Fruit fly (Drosophila melanogaster) whole organism, embryonic: ENCODE measurements around the gene Dlc90F.

ENCODE experiments used
- B-H2 ChIP-seq: fragments of 200-800 bp; sonication (Bioruptor generic); optimal IDR thresholded peaks from 2 replicates; lab custom pipeline; 2018; ENCODE audit warnings: missing biosample characterization, mild to moderate bottlenecking, missing genetic modification characterization
- BtbVII ChIP-seq: fragments of 200-800 bp; sonication (Bioruptor generic); optimal IDR thresholded peaks from 3 replicates; lab custom pipeline; 2017; ENCODE audit warnings: missing biosample characterization, mild to moderate bottlenecking, missing genetic modification characterization
- Bteb2 ChIP-seq: fragments of 200-800 bp; sonication (Bioruptor generic); optimal IDR thresholded peaks from 2 replicates; lab custom pipeline; 2016; ENCODE audit warnings: missing biosample characterization, missing genetic modification characterization
- CG10543 ChIP-seq: fragments of 200-800 bp; sonication (Bioruptor generic); optimal IDR thresholded peaks from 3 replicates; lab custom pipeline; 2017; ENCODE audit warnings: missing biosample characterization, mild to moderate bottlenecking, missing genetic modification characterization, moderate library complexity
- CG11398 ChIP-seq: fragments of 200-800 bp; sonication (Bioruptor generic); optimal IDR thresholded peaks from 2 replicates; lab custom pipeline; 2016; ENCODE audit warnings: missing biosample characterization, missing genetic modification characterization
- CG13894 ChIP-seq: fragments of 200-800 bp; sonication (Bioruptor generic); optimal IDR thresholded peaks from 3 replicates; lab custom pipeline; 2018; ENCODE audit warnings: missing biosample characterization, mild to moderate bottlenecking, missing genetic modification characterization, moderate library complexity
- CG15269 ChIP-seq: fragments of 200-800 bp; sonication (Bioruptor generic); optimal IDR thresholded peaks from 2 replicates; lab custom pipeline; 2018; ENCODE audit warnings: missing biosample characterization, mild to moderate bottlenecking, missing genetic modification characterization, moderate library complexity
- CG15479 ChIP-seq: fragments of 200-800 bp; sonication (Bioruptor generic); optimal IDR thresholded peaks from 3 replicates; lab custom pipeline; 2019; ENCODE audit warnings: missing biosample characterization, mild to moderate bottlenecking, missing genetic modification characterization, moderate library complexity
- CG15601 ChIP-seq: fragments of 200-800 bp; sonication (Bioruptor generic); optimal IDR thresholded peaks from 3 replicates; lab custom pipeline; 2019; ENCODE audit warnings: missing biosample characterization, mild to moderate bottlenecking, missing genetic modification characterization, moderate library complexity
- CG16779 ChIP-seq: fragments of 200-800 bp; sonication (Bioruptor generic); IDR thresholded peaks from 2 replicates; pipeline ENCODE4 v1.3.6; 2022; ENCODE audit warnings: missing biosample characterization, missing genetic modification characterization
- CG17361 ChIP-seq: fragments of 200-800 bp; sonication (Bioruptor generic); IDR thresholded peaks from 3 replicates; pipeline ENCODE4 v1.3.6; 2022; ENCODE audit warnings: missing biosample characterization, missing genetic modification characterization
- CG17912 ChIP-seq: fragments of 200-800 bp; sonication (Bioruptor generic); optimal IDR thresholded peaks from 2 replicates; lab custom pipeline; 2018; ENCODE audit warnings: missing biosample characterization, mild to moderate bottlenecking, missing genetic modification characterization
- CG2202 ChIP-seq: fragments of 200-800 bp; sonication (Bioruptor generic); optimal IDR thresholded peaks from 2 replicates; lab custom pipeline; 2018; ENCODE audit warnings: missing biosample characterization, mild to moderate bottlenecking, missing genetic modification characterization
- CG2889 ChIP-seq: fragments of 200-800 bp; sonication (Bioruptor generic); IDR thresholded peaks from 3 replicates; pipeline ENCODE4 v1.3.6; 2022; ENCODE audit warnings: missing biosample characterization, missing genetic modification characterization
- CG31441 ChIP-seq: fragments of 200-800 bp; sonication (Bioruptor generic); IDR thresholded peaks from 2 replicates; pipeline ENCODE4 v1.3.6; 2022; ENCODE audit warnings: missing biosample characterization, missing genetic modification characterization
- CG3281 ChIP-seq: fragments of 200-800 bp; sonication (Bioruptor generic); optimal IDR thresholded peaks from 3 replicates; lab custom pipeline; 2017; ENCODE audit warnings: missing biosample characterization, mild to moderate bottlenecking, missing genetic modification characterization
- CG33213 ChIP-seq: fragments of 200-800 bp; sonication (Bioruptor generic); optimal IDR thresholded peaks from 3 replicates; lab custom pipeline; 2016; ENCODE audit warnings: missing biosample characterization, missing genetic modification characterization
- CG34422 ChIP-seq: fragments of 200-800 bp; sonication (Bioruptor generic); IDR thresholded peaks from 3 replicates; pipeline ENCODE4 v1.3.6; 2022; ENCODE audit warnings: missing biosample characterization, missing genetic modification characterization
- CG4617 ChIP-seq: fragments of 200-800 bp; sonication (Bioruptor generic); optimal IDR thresholded peaks from 3 replicates; lab custom pipeline; 2016; ENCODE audit warnings: missing biosample characterization, missing genetic modification characterization, borderline replicate concordance
- CG6689 ChIP-seq: fragments of 200-800 bp; sonication (Bioruptor generic); IDR thresholded peaks from 2 replicates; pipeline ENCODE4 v1.3.6; 2022; ENCODE audit warnings: missing biosample characterization, missing genetic modification characterization
- CG6765 ChIP-seq: fragments of 200-800 bp; sonication (Bioruptor generic); optimal IDR thresholded peaks from 3 replicates; lab custom pipeline; 2017; ENCODE audit warnings: missing biosample characterization, mild to moderate bottlenecking, missing genetic modification characterization
- CG7556 ChIP-seq: fragments of 200-800 bp; sonication (Bioruptor generic); optimal IDR thresholded peaks from 2 replicates; lab custom pipeline; 2017; ENCODE audit warnings: missing biosample characterization, mild to moderate bottlenecking, missing genetic modification characterization
- CG7987 ChIP-seq: fragments of 200-800 bp; sonication (Bioruptor generic); optimal IDR thresholded peaks from 2 replicates; lab custom pipeline; 2018; ENCODE audit warnings: missing biosample characterization, mild to moderate bottlenecking, missing genetic modification characterization, moderate library complexity
- CG8924 ChIP-seq: fragments of 200-800 bp; optimal IDR thresholded peaks from 3 replicates; lab custom pipeline; 2019; ENCODE audit warnings: missing biosample characterization, mild to moderate bottlenecking, missing genetic modification characterization, moderate library complexity
- Drgx ChIP-seq: fragments of 200-800 bp; sonication (Bioruptor generic); IDR thresholded peaks from 2 replicates; pipeline ENCODE4 v1.3.6; 2022; ENCODE audit warnings: missing biosample characterization, missing genetic modification characterization
- ERR ChIP-seq: fragments of 200-800 bp; sonication (Bioruptor generic); optimal IDR thresholded peaks from 2 replicates; lab custom pipeline; 2016; ENCODE audit warnings: missing biosample characterization, missing genetic modification characterization
- Eip74EF ChIP-seq, 2 experiments: fragments of 200-800 bp in 1 of 2; fragments of >200 bp in 1 of 2; sonication (Bioruptor generic) in 1 of 2; optimal IDR thresholded peaks; 2 replicates each; lab custom pipeline; 2017 to 2019; ENCODE audit warnings: missing biosample characterization in 2 of 2, missing genetic modification characterization in 2 of 2, mild to moderate bottlenecking in 1 of 2, moderate library complexity in 1 of 2
- H15 ChIP-seq: fragments of 200-800 bp; sonication (Bioruptor generic); IDR thresholded peaks from 3 replicates; pipeline ENCODE4 v1.3.6; 2022; ENCODE audit warnings: missing biosample characterization, missing genetic modification characterization
- HLH3B ChIP-seq: fragments of 200-800 bp; sonication (Bioruptor generic); IDR thresholded peaks from 2 replicates; pipeline ENCODE4 v1.3.6; 2022; ENCODE audit warnings: missing biosample characterization, missing genetic modification characterization
- Hey ChIP-seq: fragments of 200-800 bp; sonication (Bioruptor generic); optimal IDR thresholded peaks from 3 replicates; lab custom pipeline; 2018; ENCODE audit warnings: missing biosample characterization, mild to moderate bottlenecking, missing genetic modification characterization
- HmgD ChIP-seq: fragments of 200-800 bp; sonication (Bioruptor generic); optimal IDR thresholded peaks from 3 replicates; lab custom pipeline; 2016; ENCODE audit warnings: missing biosample characterization, missing genetic modification characterization
- MESR4 ChIP-seq: fragments of 200-800 bp; sonication (Bioruptor generic); optimal IDR thresholded peaks from 2 replicates; lab custom pipeline; 2018; ENCODE audit warnings: missing biosample characterization, mild to moderate bottlenecking, missing genetic modification characterization, moderate library complexity
- Med ChIP-seq: fragments of 200-800 bp; sonication (Bioruptor generic); peaks from one replicate; lab custom pipeline; 2016; ENCODE audit warnings: missing biosample characterization, missing genetic modification characterization, mild to moderate bottlenecking, inconsistent platforms, moderate library complexity
- Meics ChIP-seq: fragments of 200-800 bp; sonication (Bioruptor generic); optimal IDR thresholded peaks from 2 replicates; lab custom pipeline; 2017; ENCODE audit warnings: missing biosample characterization, mild to moderate bottlenecking, missing genetic modification characterization
- NFAT ChIP-seq: fragments of 200-800 bp; sonication (Bioruptor generic); IDR thresholded peaks from 2 replicates; pipeline ENCODE4 v1.3.6; 2022; ENCODE audit warnings: missing biosample characterization, missing genetic modification characterization
- Trl ChIP-seq, 3 experiments: fragments of >200 bp in 2 of 3; fragments of 200-800 bp in 1 of 3; sonication (Bioruptor generic) in 1 of 3; optimal IDR thresholded peaks; 2 replicates in 1 of 3; 3 replicates in 2 of 3; lab custom pipeline; 2016 to 2017; ENCODE audit warnings: missing biosample characterization in 1 of 3, missing genetic modification characterization in 1 of 3
- YL-1 ChIP-seq: fragments of 200-800 bp; sonication (Bioruptor generic); optimal IDR thresholded peaks from 3 replicates; lab custom pipeline; 2017; ENCODE audit warnings: missing biosample characterization, mild to moderate bottlenecking, missing genetic modification characterization
- cato ChIP-seq: fragments of 200-800 bp; sonication (Bioruptor generic); optimal IDR thresholded peaks from 2 replicates; lab custom pipeline; 2016; ENCODE audit warnings: missing biosample characterization, missing genetic modification characterization, borderline replicate concordance
- chm ChIP-seq: fragments of 200-800 bp; sonication (Bioruptor generic); IDR thresholded peaks from 2 replicates; pipeline ENCODE4 v1.3.6; 2022; ENCODE audit warnings: missing biosample characterization, missing genetic modification characterization
- crc ChIP-seq: fragments of 200-800 bp; sonication (Bioruptor generic); optimal IDR thresholded peaks from 2 replicates; lab custom pipeline; 2016; ENCODE audit warnings: missing biosample characterization, missing genetic modification characterization
- da ChIP-seq: fragments of 200-800 bp; sonication (Bioruptor generic); optimal IDR thresholded peaks from 2 replicates; lab custom pipeline; 2016; ENCODE audit warnings: missing biosample characterization, missing genetic modification characterization
- kah ChIP-seq: fragments of 200-800 bp; sonication (Bioruptor generic); optimal IDR thresholded peaks from 2 replicates; lab custom pipeline; 2018; ENCODE audit warnings: missing biosample characterization, mild to moderate bottlenecking, missing genetic modification characterization
- kay ChIP-seq: fragments of 200-800 bp; sonication (Bioruptor generic); optimal IDR thresholded peaks from 2 replicates; lab custom pipeline; 2016; ENCODE audit warnings: missing biosample characterization, missing genetic modification characterization
- onecut ChIP-seq: fragments of 200-800 bp; sonication (Bioruptor generic); IDR thresholded peaks from 2 replicates; pipeline ENCODE4 v1.3.6; 2022; ENCODE audit warnings: missing biosample characterization, missing genetic modification characterization
- pros ChIP-seq: fragments of 200-800 bp; sonication (Bioruptor generic); optimal IDR thresholded peaks from 3 replicates; lab custom pipeline; 2019; ENCODE audit warnings: missing biosample characterization, mild to moderate bottlenecking, missing genetic modification characterization, moderate library complexity
- slp2 ChIP-seq: fragments of 200-800 bp; sonication (Bioruptor generic); optimal IDR thresholded peaks from 2 replicates; lab custom pipeline; 2016; ENCODE audit warnings: missing biosample characterization, missing genetic modification characterization
- tio ChIP-seq: fragments of 200-800 bp; sonication (Bioruptor generic); optimal IDR thresholded peaks from 2 replicates; lab custom pipeline; 2017; ENCODE audit warnings: missing biosample characterization, missing genetic modification characterization, inconsistent platforms
- zen2 ChIP-seq: fragments of 200-800 bp; sonication (Bioruptor generic); IDR thresholded peaks from 3 replicates; pipeline ENCODE4 v1.3.6; 2022; ENCODE audit warnings: missing biosample characterization, missing genetic modification characterization; ENCODE audit not compliant: partially characterized antibody
- zfh2 ChIP-seq: fragments of 200-800 bp; sonication (Bioruptor generic); optimal IDR thresholded peaks from 2 replicates; lab custom pipeline; 2016; ENCODE audit warnings: missing biosample characterization, missing genetic modification characterization

Dlc90F gene

dm6 chr3R:18298298-18298899 is 630 bp upstream of the Dlc90F start (continued):
- TF ChIP-seq Trl (optimal IDR thresholded peaks at IDR 0.05; lab: Kevin White, UChicago) (peak; percentile 41 to 53), Trl (GFP tag; optimal IDR thresholded peaks at IDR 0.05; lab: Kevin White, UChicago) (no peak), CG31441 (no peak), onecut (no peak), CG8924 (tag; lab: Kevin White, UChicago) (no peak), Hey (tag; lab: Kevin White, UChicago) (peak; percentile 7), CG4617 (GFP tag; lab: Kevin White, UChicago) (peak; percentile 46), kay (GFP tag; lab: Kevin White, UChicago) (peak; percentile 83), pros (GFP tag; lab: Kevin White, UChicago) (peak; percentile 81), Eip74EF (GFP tag; optimal IDR thresholded peaks at IDR 0.05; lab: Kevin White, UChicago) (no peak), NFAT (no peak), Drgx (peak; percentile 60), CG6765 (GFP tag; lab: Kevin White, UChicago) (no peak), Med (peak; percentile 92), HmgD (GFP tag; lab: Kevin White, UChicago) (peak; percentile 64), zen2 (GFP tag; lab: Robert Waterston, UW) (no peak), CG6689 (GFP tag; lab: Robert Waterston, UW) (peak; percentile 41; the same call in 1 of the 2 replicates), CG2202 (tag; lab: Kevin White, UChicago) (no peak), CG2889 (GFP tag; lab: Robert Waterston, UW) (0 out of 3 replicates have a peak, but pooled peaks have one; percentile 26), B-H2 (GFP tag; lab: Kevin White, UChicago) (peak; percentile 53), zfh2 (GFP tag; lab: Kevin White, UChicago) (no peak), CG10543 (GFP tag; lab: Kevin White, UChicago) (peak; percentile 59), CG13894 (peak; percentile 56), YL-1 (GFP tag; lab: Kevin White, UChicago) (no peak), MESR4 (GFP tag; lab: Kevin White, UChicago) (peak; percentile 67), CG15269 (tag; lab: Kevin White, UChicago) (no peak), CG7556 (GFP tag; lab: Kevin White, UChicago) (no peak), CG3281 (GFP tag; lab: Kevin White, UChicago) (peak; percentile 8), tio (GFP tag; lab: Kevin White, UChicago) (no peak), cato (GFP tag; lab: Kevin White, UChicago) (no peak), CG15479 (GFP tag; lab: Kevin White, UChicago) (peak; percentile 53), da (peak; percentile 41), CG17912 (GFP tag; lab: Kevin White, UChicago) (peak; percentile 49), CG34422 (GFP tag; lab: Robert Waterston, UW) (peak; percentile 80; the same call in 2 of the 3 replicates), slp2 (GFP tag; lab: Kevin White, UChicago) (no peak), ERR (GFP tag; lab: Kevin White, UChicago) (peak; percentile 43), BtbVII (GFP tag; lab: Kevin White, UChicago) (peak; percentile 25), CG16779 (GFP tag; lab: Robert Waterston, UW) (no peak), kah (GFP tag; lab: Kevin White, UChicago) (peak; percentile 83), CG33213 (peak; percentile 40), Bteb2 (GFP tag; lab: Kevin White, UChicago) (peak; percentile 17), CG17361 (GFP tag; lab: Robert Waterston, UW) (no peak), Meics (GFP tag; lab: Kevin White, UChicago) (peak; percentile 31), crc (GFP tag; lab: Kevin White, UChicago) (no peak), HLH3B (GFP tag; lab: Robert Waterston, UW) (no peak; the same call in 1 of the 2 replicates), H15 (GFP tag; lab: Robert Waterston, UW) (0 out of 3 replicates have a peak, but pooled peaks have one; percentile 6), CG7987 (GFP tag; lab: Kevin White, UChicago) (peak; percentile 23), CG15601 (tag; lab: Kevin White, UChicago) (no peak), CG11398 (GFP tag; lab: Kevin White, UChicago) (peak; percentile 40), chm (GFP tag; lab: Robert Waterston, UW) (peak; percentile 24; the same call in 1 of the 2 replicates)
